Worm (Caenorhabditis elegans) whole organism, L4 larva: ENCODE data around the gene ucr-2.3.

ENCODE experiments used
- F10B5.3 ChIP-seq: sonication (generic microtip); optimal IDR thresholded peaks from 2 replicates; lab custom pipeline; 2016; ENCODE audit warnings: mild to moderate bottlenecking, missing genetic modification characterization, missing compliant biosample characterization
- R02D3.7 ChIP-seq: fragments of 150-350 bp; sonication (generic microtip); optimal IDR thresholded peaks from 3 replicates; lab custom pipeline; 2014; ENCODE audit warnings: missing biosample characterization, missing genetic modification characterization
- T26A8.4 ChIP-seq: fragments of 200-800 bp; sonication (Bioruptor generic); IDR thresholded peaks from 2 replicates; pipeline ENCODE4 v1.3.6; 2022; ENCODE audit warnings: missing genetic modification characterization, missing compliant biosample characterization
- Y105C5A.15 ChIP-seq: fragments of 200-800 bp; sonication (Bioruptor generic); IDR thresholded peaks from 2 replicates; pipeline ENCODE4 v1.3.6; 2022; ENCODE audit warnings: missing genetic modification characterization, missing compliant biosample characterization
- Y5F2A.4 ChIP-seq: fragments of 200-800 bp; sonication (Bioruptor generic); optimal IDR thresholded peaks from 2 replicates; lab custom pipeline; 2018; ENCODE audit warnings: mild to moderate bottlenecking, missing genetic modification characterization, missing compliant biosample characterization
- ZK337.2 ChIP-seq: fragments of 200-800 bp; sonication (Bioruptor generic); IDR thresholded peaks from 2 replicates; pipeline ENCODE4 v1.3.6; 2022; ENCODE audit warnings: missing genetic modification reagents, missing genetic modification characterization, missing compliant biosample characterization
- aha-1 ChIP-seq: fragments of 150-350 bp; peaks from one replicate; lab custom pipeline; 2014; ENCODE audit warnings: missing biosample characterization, missing genetic modification characterization
- ceh-20 ChIP-seq: fragments of 200-800 bp; sonication (Bioruptor generic); IDR thresholded peaks from 2 replicates; pipeline ENCODE4 v1.3.6; 2022; ENCODE audit warnings: missing genetic modification reagents, missing genetic modification characterization, missing compliant biosample characterization
- ceh-28 ChIP-seq: fragments of 150-350 bp; optimal IDR thresholded peaks from 2 replicates; lab custom pipeline; 2014; ENCODE audit warnings: missing biosample characterization, missing genetic modification reagents, missing genetic modification characterization
- daf-12 ChIP-seq: fragments of 150-350 bp; optimal IDR thresholded peaks from 2 replicates; lab custom pipeline; 2014; ENCODE audit warnings: missing biosample characterization, missing genetic modification reagents, missing genetic modification characterization
- daf-16 ChIP-seq, 3 experiments: sonication (generic microtip); optimal IDR thresholded peaks; 2 replicates each; lab custom pipeline; 2016 to 2017; ENCODE audit warnings: missing genetic modification characterization in 3 of 3, missing genetic modification reagents in 3 of 3, mild to moderate bottlenecking in 2 of 3, missing compliant biosample characterization in 2 of 3, missing biosample characterization in 1 of 3, moderate library complexity in 1 of 3
- daf-19 ChIP-seq: fragments of 200-800 bp; sonication (Bioruptor generic); conservative IDR thresholded peaks from 2 replicates; pipeline ENCODE4 v1.3.6; 2022; ENCODE audit warnings: missing genetic modification characterization, missing compliant biosample characterization
- dmd-6 ChIP-seq: fragments of 200-800 bp; sonication (Bioruptor generic); IDR thresholded peaks from 2 replicates; pipeline ENCODE4 v1.3.6; 2022; ENCODE audit warnings: missing genetic modification reagents, missing genetic modification characterization, missing compliant biosample characterization
- dpl-1 ChIP-seq: fragments of 150-350 bp; optimal IDR thresholded peaks from 2 replicates; lab custom pipeline; 2014; ENCODE audit warnings: missing biosample characterization, missing genetic modification reagents, missing genetic modification characterization
- hlh-11 ChIP-seq: fragments of 200-800 bp; sonication (Bioruptor generic); optimal IDR thresholded peaks from 2 replicates; lab custom pipeline; 2018; ENCODE audit warnings: mild to moderate bottlenecking, missing genetic modification characterization, missing compliant biosample characterization
- hlh-30 ChIP-seq: sonication (generic microtip); optimal IDR thresholded peaks from 2 replicates; lab custom pipeline; 2017; ENCODE audit warnings: antibody characterized with exemption, mild to moderate bottlenecking, missing genetic modification characterization, missing compliant biosample characterization; ENCODE audit not compliant: insufficient read depth
- hmg-1.1 ChIP-seq: fragments of 200-800 bp; sonication (Bioruptor generic); IDR thresholded peaks from 2 replicates; pipeline ENCODE4 v1.3.6; 2022; ENCODE audit warnings: missing genetic modification reagents, missing genetic modification characterization, missing compliant biosample characterization
- lin-38 ChIP-seq: fragments of 200-800 bp; sonication (Bioruptor generic); IDR thresholded peaks from 2 replicates; pipeline ENCODE4 v1.3.6; 2022; ENCODE audit warnings: missing genetic modification reagents, missing genetic modification characterization, missing compliant biosample characterization
- lsy-2 ChIP-seq, 2 experiments: fragments of 150-350 bp in 1 of 2; sonication (generic microtip) in 1 of 2; optimal IDR thresholded peaks; 2 replicates each; lab custom pipeline; 2014 to 2017; ENCODE audit warnings: missing biosample characterization in 2 of 2, missing genetic modification characterization in 2 of 2
- madf-9 ChIP-seq: fragments of 200-800 bp; sonication (Bioruptor generic); conservative IDR thresholded peaks from 2 replicates; pipeline ENCODE4 v1.3.6; 2022; ENCODE audit warnings: missing genetic modification reagents, missing genetic modification characterization, missing compliant biosample characterization
- mdl-1 ChIP-seq, 2 experiments: fragments of 150-350 bp in 1 of 2; sonication (generic microtip) in 1 of 2; optimal IDR thresholded peaks; 2 replicates each; lab custom pipeline; 2014 to 2017; ENCODE audit warnings: missing biosample characterization in 2 of 2, missing genetic modification characterization in 2 of 2
- mep-1 ChIP-seq: fragments of 150-350 bp; sonication (generic microtip); optimal IDR thresholded peaks from 3 replicates; lab custom pipeline; 2014; ENCODE audit warnings: missing biosample characterization, missing genetic modification characterization
- mes-2 ChIP-seq: sonication (generic microtip); optimal IDR thresholded peaks from 2 replicates; lab custom pipeline; 2016; ENCODE audit warnings: missing genotype, mild to moderate bottlenecking, missing genetic modification characterization, missing compliant biosample characterization; ENCODE audit not compliant: poor library complexity, severe bottlenecking
- mxl-2 ChIP-seq: fragments of 200-800 bp; sonication (Bioruptor generic); conservative IDR thresholded peaks from 2 replicates; pipeline ENCODE4 v1.3.6; 2022; ENCODE audit warnings: missing genetic modification reagents, missing genetic modification characterization, missing compliant biosample characterization
- mxl-3 ChIP-seq: fragments of 200-800 bp; sonication (Bioruptor generic); optimal IDR thresholded peaks from 2 replicates; lab custom pipeline; 2018; ENCODE audit warnings: mild to moderate bottlenecking, missing genetic modification characterization, missing compliant biosample characterization
- nhr-10 ChIP-seq: fragments of 150-350 bp; optimal IDR thresholded peaks from 2 replicates; lab custom pipeline; 2014; ENCODE audit warnings: missing biosample characterization, missing genetic modification characterization
- nhr-102 ChIP-seq: sonication (generic microtip); optimal IDR thresholded peaks from 2 replicates; lab custom pipeline; 2016; ENCODE audit warnings: mild to moderate bottlenecking, missing genetic modification characterization, moderate library complexity, missing compliant biosample characterization
- nhr-11 ChIP-seq: fragments of 150-350 bp; optimal IDR thresholded peaks from 2 replicates; lab custom pipeline; 2014; ENCODE audit warnings: missing biosample characterization, missing genetic modification characterization
- nhr-25 ChIP-seq: sonication (generic microtip); optimal IDR thresholded peaks from 2 replicates; lab custom pipeline; 2017; ENCODE audit warnings: missing genetic modification characterization, mild to moderate bottlenecking, missing compliant biosample characterization, antibody characterized with exemption, moderate library complexity, borderline replicate concordance; ENCODE audit not compliant: insufficient read depth
- nhr-28 ChIP-seq: fragments of 150-350 bp; optimal IDR thresholded peaks from 2 replicates; lab custom pipeline; 2014; ENCODE audit warnings: missing biosample characterization, missing genetic modification characterization
- nhr-41 ChIP-seq: fragments of 200-800 bp; sonication (Bioruptor generic); IDR thresholded peaks from 2 replicates; pipeline ENCODE4 v1.3.6; 2022; ENCODE audit warnings: missing genetic modification reagents, missing genetic modification characterization, missing compliant biosample characterization
- nhr-48 ChIP-seq: sonication (generic microtip); optimal IDR thresholded peaks from 2 replicates; lab custom pipeline; 2016; ENCODE audit warnings: mild to moderate bottlenecking, missing genetic modification characterization, missing compliant biosample characterization
- nhr-77 ChIP-seq: fragments of 150-350 bp; optimal IDR thresholded peaks from 2 replicates; lab custom pipeline; 2014; ENCODE audit warnings: missing biosample characterization, missing genetic modification characterization
- rbr-2 ChIP-seq: sonication (generic microtip); optimal IDR thresholded peaks from 2 replicates; lab custom pipeline; 2016; ENCODE audit warnings: missing genotype, missing genetic modification characterization, missing compliant biosample characterization
- skn-1 ChIP-seq: fragments of 150-350 bp; optimal IDR thresholded peaks from 2 replicates; lab custom pipeline; 2014; ENCODE audit warnings: missing biosample characterization, missing genetic modification characterization
- spr-3 ChIP-seq: fragments of 200-800 bp; sonication (Bioruptor generic); optimal IDR thresholded peaks from 2 replicates; lab custom pipeline; 2018; ENCODE audit warnings: mild to moderate bottlenecking, missing genetic modification characterization, missing compliant biosample characterization
- tag-97 ChIP-seq: fragments of 200-800 bp; sonication (Bioruptor generic); IDR thresholded peaks from 2 replicates; pipeline ENCODE4 v1.3.6; 2022; ENCODE audit warnings: missing genetic modification characterization, missing compliant biosample characterization
- unc-130 ChIP-seq: sonication (generic microtip); optimal IDR thresholded peaks from 2 replicates; lab custom pipeline; 2016; ENCODE audit warnings: missing genetic modification reagents, missing genetic modification characterization, missing compliant biosample characterization
- unc-62 ChIP-seq, 3 experiments: fragments of 150-350 bp in 1 of 3; sonication (generic microtip); optimal IDR thresholded peaks in 2 of 3; peaks in 1 of 3; 1 replicate in 1 of 3; 2 replicates in 2 of 3; lab custom pipeline; 2014 to 2017; ENCODE audit warnings: missing biosample characterization in 3 of 3, missing genetic modification characterization in 3 of 3, missing genetic modification reagents in 3 of 3, missing genotype in 1 of 3
- zfp-2 ChIP-seq: sonication (generic microtip); optimal IDR thresholded peaks from 2 replicates; lab custom pipeline; 2016; ENCODE audit warnings: mild to moderate bottlenecking, missing genetic modification characterization, missing compliant biosample characterization
- zip-2 ChIP-seq: fragments of 150-350 bp; optimal IDR thresholded peaks from 2 replicates; lab custom pipeline; 2014; ENCODE audit warnings: missing biosample characterization, missing genetic modification characterization

The ucr-2.3 gene

DNA sequence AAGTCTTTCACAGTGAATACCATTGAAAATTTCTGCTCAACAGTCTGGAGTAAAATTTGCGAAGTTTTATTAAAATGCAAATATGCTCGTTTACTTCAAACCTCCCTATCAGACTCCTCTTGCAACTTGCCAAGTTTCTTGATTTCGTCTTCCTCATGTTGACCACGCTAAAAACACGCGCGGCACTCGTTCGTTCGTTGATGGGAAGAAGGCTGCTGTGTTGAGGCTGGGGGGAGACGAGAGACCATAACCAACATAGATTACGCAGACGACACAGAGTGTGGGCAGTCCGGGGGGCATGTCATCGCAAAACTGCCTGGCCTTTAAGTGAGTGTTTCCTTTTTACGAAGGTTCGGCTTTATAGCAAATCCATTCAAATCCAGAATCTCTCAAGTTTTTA lies 35.7 kb upstream of the ucr-2.3 start:
- TF ChIP-seq daf-16 (GFP tag; optimal IDR thresholded peaks at IDR 0.05; lab: Kevin White, UChicago) (no peak), daf-16 (tag; optimal IDR thresholded peaks at IDR 0.05; lab: Kevin White, UChicago) (peak; percentile 68), daf-19 (GFP tag; lab: Robert Waterston, UW) (no peak), unc-62 (GFP tag; optimal IDR thresholded peaks at IDR 0.05 in 1 of 2; lab: Kevin White, UChicago) (peak in 1 of 2 experiments; percentile 14), unc-62 (tag; optimal IDR thresholded peaks at IDR 0.05; lab: Kevin White, UChicago) (no peak), zfp-2 (tag; lab: Kevin White, UChicago) (no peak), nhr-48 (tag; lab: Kevin White, UChicago) (peak; percentile 18), hlh-11 (peak; percentile 65), mep-1 (peak; percentile 57), lsy-2 (tag; optimal IDR thresholded peaks at IDR 0.05; lab: Kevin White, UChicago) (peak in 1 of 2 experiments; percentile 28), Y105C5A.15 (no peak), dpl-1 (peak; percentile 15), nhr-11 (tag; lab: Kevin White, UChicago) (peak; percentile 18), mxl-2 (GFP tag; lab: Robert Waterston, UW) (peak; percentile 44; the same call in 1 of the 2 replicates), ceh-28 (tag; lab: Kevin White, UChicago) (no peak), nhr-41 (GFP tag; lab: Robert Waterston, UW) (no peak), nhr-28 (tag; lab: Kevin White, UChicago) (peak; percentile 55), nhr-77 (no peak), madf-9 (peak; percentile 42; the same call in 1 of the 2 replicates), nhr-10 (tag; lab: Kevin White, UChicago) (no peak), aha-1 (tag; lab: Kevin White, UChicago) (peak; percentile 40), ceh-20 (GFP tag; lab: Robert Waterston, UW) (0 out of 2 replicates have a peak, but pooled peaks have one; percentile 35), ZK337.2 (no peak), nhr-25 (no peak), lin-38 (peak; percentile 28; the same call in 1 of the 2 replicates), mes-2 (tag; lab: Kevin White, UChicago) (peak; percentile 27), Y5F2A.4 (GFP tag; lab: Kevin White, UChicago) (no peak), mdl-1 (tag; optimal IDR thresholded peaks at IDR 0.05; lab: Kevin White, UChicago) (peak in 1 of 2 experiments; percentile 56), hmg-1.1 (GFP tag; lab: Robert Waterston, UW) (peak; percentile 54), hlh-30 (tag; lab: Kevin White, UChicago) (peak; percentile 77), mxl-3 (peak; percentile 96), unc-130 (GFP tag; lab: Kevin White, UChicago) (no peak), spr-3 (GFP tag; lab: Kevin White, UChicago) (no peak), dmd-6 (peak; percentile 53), skn-1 (no peak), R02D3.7 (tag; lab: Kevin White, UChicago) (no peak), daf-12 (tag; lab: Kevin White, UChicago) (no peak), F10B5.3 (no peak), rbr-2 (tag; lab: Kevin White, UChicago) (no peak), zip-2 (tag; lab: Kevin White, UChicago) (no peak), tag-97 (GFP tag; lab: Robert Waterston, UW) (no peak)

DNA sequence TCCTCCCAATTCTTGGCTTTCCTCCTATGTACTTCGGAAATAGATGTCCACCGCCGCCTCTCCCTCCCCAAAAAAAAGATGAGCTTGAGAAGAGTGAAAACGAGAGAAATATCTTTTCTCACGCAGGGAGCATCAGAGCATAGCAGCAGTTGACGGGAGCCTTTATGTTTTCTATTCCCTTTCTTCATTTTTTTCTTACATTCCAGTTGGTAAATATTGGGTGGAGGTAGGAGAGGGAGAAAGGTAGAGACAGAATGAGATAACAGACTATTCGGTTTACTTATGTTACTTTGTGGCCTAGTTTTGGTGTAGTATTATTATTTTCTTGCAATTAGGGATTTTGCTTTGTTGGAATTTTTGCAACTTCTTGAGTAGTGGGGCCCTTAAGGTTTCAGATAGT lies 35.1 kb upstream of the ucr-2.3 start:
- TF ChIP-seq spr-3 (GFP tag; lab: Kevin White, UChicago) (no peak), unc-62 (GFP tag; optimal IDR thresholded peaks at IDR 0.05 in 1 of 2; lab: Kevin White, UChicago) (peak in 1 of 2 experiments; percentile 43), unc-62 (tag; optimal IDR thresholded peaks at IDR 0.05; lab: Kevin White, UChicago) (no peak), tag-97 (GFP tag; lab: Robert Waterston, UW) (no peak), T26A8.4 (GFP tag; lab: Robert Waterston, UW) (no peak), nhr-102 (tag; lab: Kevin White, UChicago) (no peak), zfp-2 (tag; lab: Kevin White, UChicago) (no peak), hmg-1.1 (GFP tag; lab: Robert Waterston, UW) (no peak), mxl-2 (GFP tag; lab: Robert Waterston, UW) (no peak), daf-16 (GFP tag; optimal IDR thresholded peaks at IDR 0.05; lab: Kevin White, UChicago) (no peak), daf-16 (tag; optimal IDR thresholded peaks at IDR 0.05; lab: Kevin White, UChicago) (peak; percentile 17)
